Fruit fly (Drosophila melanogaster) S2 (cell line): ENCODE data around the gene SAK.
A peak's percentile ranks its signal among the peaks of the same experiment; 100 is the strongest.

ENCODE experiments used
- CG8478 ChIP-seq: fragments of >200 bp; optimal IDR thresholded peaks from 2 replicates; lab custom pipeline; 2018
- CTCF ChIP-seq, 2 experiments: fragments of >200 bp; optimal IDR thresholded peaks; 2 replicates each; lab custom pipeline; 2018

Gene SAK

dm6 chr3L:21515823-21516715 is at the start of gene SAK, which contains the start of gene Cdk12:
TSS of gene SAK (minus strand) at chr3L:21515887.
TSS of gene Cdk12 (plus strand) at chr3L:21516306.
- TF ChIP-seq CG8478 (lab: Kevin White, UChicago) (no peak), CTCF (optimal IDR thresholded peaks at IDR 0.05; lab: Kevin White, UChicago) (no peak)

- no peak for TF ChIP-seq CG8478 (lab: Kevin White, UChicago)
- no peak for TF ChIP-seq CTCF (optimal IDR thresholded peaks at IDR 0.05; lab: Kevin White, UChicago)
Measured at dm6 chr3L:21565126-21565525, 49.4 kb upstream of the SAK start, which contains the start of gene CG7634. TSS of gene CG7634 (plus strand) at chr3L:21565426.

- no peak for TF ChIP-seq CG8478 (lab: Kevin White, UChicago)
- no peak for TF ChIP-seq CTCF (optimal IDR thresholded peaks at IDR 0.05; lab: Kevin White, UChicago)
Measured at dm6 chr3L:21562081-21562480, 46.4 kb upstream of the SAK start, which contains the start of gene CapaR. TSS of gene CapaR (minus strand) at chr3L:21562181.

- TF ChIP-seq CTCF (optimal IDR thresholded peaks at IDR 0.05; lab: Kevin White, UChicago) (no peak), CG8478 (lab: Kevin White, UChicago) (no peak)
Measured at dm6 chr3L:21558176-21558871, 42.6 kb upstream of the SAK start, which contains the start of gene CG7173. TSS of gene CG7173 (minus strand) at chr3L:21558226.

- no peak for TF ChIP-seq CTCF (optimal IDR thresholded peaks at IDR 0.05; lab: Kevin White, UChicago)
- TF ChIP-seq CG8478 (lab: Kevin White, UChicago) = no peak
Measured at dm6 chr3L:21554752-21555151, 39.1 kb upstream of the SAK start, which contains the start of gene Wnk. TSS of gene Wnk (minus strand) at chr3L:21554928.

- TF ChIP-seq CG8478 (lab: Kevin White, UChicago) (no peak), CTCF (optimal IDR thresholded peaks at IDR 0.05; lab: Kevin White, UChicago) (no peak)
Measured at dm6 chr3L:21542059-21542458, 26.4 kb upstream of the SAK start, which contains the start of gene CG33290. TSS of gene CG33290 (plus strand) at chr3L:21542359.

dm6 chr3L:21539245-21540196 is 23.8 kb upstream of the SAK start, which contains the start of the genes COX8 and VhaM9.7-b:
TSS of gene COX8 (minus strand) at chr3L:21539447.
TSS of gene VhaM9.7-b (plus strand) at chr3L:21539862.
- no peak for TF ChIP-seq CG8478 (lab: Kevin White, UChicago)
- peak; percentile 13 to 14 for TF ChIP-seq CTCF (optimal IDR thresholded peaks at IDR 0.05; lab: Kevin White, UChicago)

- TF ChIP-seq CTCF (optimal IDR thresholded peaks at IDR 0.05; lab: Kevin White, UChicago) (no peak), CG8478 (lab: Kevin White, UChicago) (no peak)
Measured at dm6 chr3L:21538893-21539244, 23.2 kb upstream of the SAK start.

dm6 chr3L:21536857-21537256 is 21.2 kb upstream of the SAK start, which contains the start of gene Rpn10:
TSS of gene Rpn10 (plus strand) at chr3L:21537000.
- TF ChIP-seq CTCF (optimal IDR thresholded peaks at IDR 0.05; lab: Kevin White, UChicago) (peak; percentile 39 to 50), CG8478 (lab: Kevin White, UChicago) (no peak)

dm6 chr3L:21534360-21534759 is 18.7 kb upstream of the SAK start, which contains the start of gene ppk5:
TSS of gene ppk5 (plus strand) at chr3L:21534660.
- TF ChIP-seq CTCF (optimal IDR thresholded peaks at IDR 0.05; lab: Kevin White, UChicago) = no peak
- TF ChIP-seq CG8478 (lab: Kevin White, UChicago) = no peak

- TF ChIP-seq CG8478 (lab: Kevin White, UChicago) (no peak), CTCF (optimal IDR thresholded peaks at IDR 0.05; lab: Kevin White, UChicago) (peak in 1 of 2 experiments; percentile 40)
Measured at dm6 chr3L:21533270-21533948, 17.7 kb upstream of the SAK start, which contains the start of gene Mkrn1. TSS of gene Mkrn1 (minus strand) at chr3L:21533713.

dm6 chr3L:21529108-21529507 is 13.4 kb upstream of the SAK start, which contains the start of gene Arv1:
TSS of gene Arv1 (minus strand) at chr3L:21529333.
- TF ChIP-seq CTCF (optimal IDR thresholded peaks at IDR 0.05; lab: Kevin White, UChicago) (no peak), CG8478 (lab: Kevin White, UChicago) (no peak)
